Fruit fly (Drosophila melanogaster): Measurements from ENCODE around the gene CG15130.

DNA sequence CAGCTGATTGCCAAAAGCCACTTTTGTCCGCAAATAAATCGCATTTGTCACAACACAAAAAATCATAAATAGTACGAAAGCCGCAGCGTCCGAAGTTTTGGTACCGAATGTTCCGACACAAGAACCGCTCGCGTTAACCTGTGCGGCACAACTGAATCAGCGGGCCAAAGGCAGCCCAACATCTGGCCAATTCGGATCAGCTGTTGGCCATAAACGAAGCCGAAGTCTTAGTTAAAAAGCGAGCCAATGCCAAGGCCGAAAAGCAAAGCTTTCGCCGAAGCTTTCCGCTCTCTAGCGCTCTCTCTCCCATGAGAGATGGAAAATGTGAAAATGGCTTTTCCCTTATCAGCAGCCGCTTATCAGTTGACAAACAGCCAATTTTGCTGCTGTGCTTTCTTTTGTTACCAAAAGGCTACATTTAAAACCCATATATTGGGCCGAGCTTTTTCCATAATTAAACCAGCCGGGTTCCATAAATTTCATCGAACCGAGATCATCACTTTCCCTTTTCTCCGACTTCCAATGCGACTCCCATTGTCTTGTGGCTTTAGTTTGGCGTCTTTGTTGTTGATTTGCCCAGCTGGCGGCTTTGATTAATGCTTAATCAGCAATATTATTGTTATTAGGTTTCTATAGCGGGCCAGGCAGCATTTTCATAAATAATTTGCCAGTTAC lies 42.2 kb downstream of the CG15130 start, which contains the start of gene CG16798:
- TF ChIP-seq brk (GFP tag; optimal IDR thresholded peaks at IDR 0.05) (no peak), sage (GFP tag; optimal IDR thresholded peaks at IDR 0.05) (no peak), psq (GFP tag; optimal IDR thresholded peaks at IDR 0.05) (no peak), Hr78 (GFP tag; optimal IDR thresholded peaks at IDR 0.05) (no peak), HLH106 (tag; optimal IDR thresholded peaks at IDR 0.05) (no peak), fru (GFP tag; optimal IDR thresholded peaks at IDR 0.05) (no peak), N (GFP tag; optimal IDR thresholded peaks at IDR 0.05) (no peak), h (GFP tag; optimal IDR thresholded peaks at IDR 0.05) (no peak), lola (GFP tag; optimal IDR thresholded peaks at IDR 0.05) (no peak)

Measured in whole organism, wandering third instar larva.